Worm (Caenorhabditis elegans): ENCODE results near the gene col-148.

col-148 gene

ce11 chrV:10246443-10246885, 4.9 kb downstream of the col-148 start (continued):
- TF ChIP-seq ztf-7 (tag; optimal IDR thresholded peaks at IDR 0.05), result no peak
- peak; percentile 88 for TF ChIP-seq hlh-30 (tag; optimal IDR thresholded peaks at IDR 0.05; ENCODE audit: insufficient read depth)
- no peak for TF ChIP-seq lir-3 (tag; optimal IDR thresholded peaks at IDR 0.05)
- peak; percentile 87 for TF ChIP-seq fkh-10 (GFP tag; optimal IDR thresholded peaks at IDR 0.05)
- TF ChIP-seq gei-8 (GFP tag; optimal IDR thresholded peaks at IDR 0.05), result no peak
- peak; percentile 53 for TF ChIP-seq rbr-2 (tag; optimal IDR thresholded peaks at IDR 0.05)
- TF ChIP-seq mes-2 (tag; optimal IDR thresholded peaks at IDR 0.05; ENCODE audit: poor library complexity, severe bottlenecking), result peak; percentile 57
- TF ChIP-seq dve-1 (tag; optimal IDR thresholded peaks at IDR 0.05; ENCODE audit: insufficient read depth), result peak; percentile 40
- TF ChIP-seq daf-12 (tag; optimal IDR thresholded peaks at IDR 0.05), result no peak
- no peak for TF ChIP-seq madf-9 (GFP tag; conservative IDR thresholded peaks at IDR 0.05)
- TF ChIP-seq nhr-11 (tag; optimal IDR thresholded peaks at IDR 0.05), result peak; percentile 78
- peak; percentile 40; the same call in 1 of the 2 replicates for TF ChIP-seq ctbp-1 (GFP tag; IDR thresholded peaks at IDR 0.05)
- no peak for TF ChIP-seq zag-1 (tag; optimal IDR thresholded peaks at IDR 0.05)
- no peak for TF ChIP-seq pqm-1 (tag; optimal IDR thresholded peaks at IDR 0.05)
- no peak for TF ChIP-seq lin-13 (GFP tag; optimal IDR thresholded peaks at IDR 0.05)
- TF ChIP-seq lin-15B (tag; optimal IDR thresholded peaks at IDR 0.05), result no peak
- no peak for TF ChIP-seq daf-19 (GFP tag; conservative IDR thresholded peaks at IDR 0.05)
- TF ChIP-seq R02D3.7 (tag; optimal IDR thresholded peaks at IDR 0.05), result no peak
- TF ChIP-seq cey-2 (tag; optimal IDR thresholded peaks at IDR 0.05; ENCODE audit: borderline replicate concordance, insufficient read depth), result no peak
- peak; percentile 42 for TF ChIP-seq unc-130 (GFP tag; optimal IDR thresholded peaks at IDR 0.05)
- TF ChIP-seq arid-1 (GFP tag; conservative IDR thresholded peaks at IDR 0.05), result no peak
- peak; percentile 17 for TF ChIP-seq dpl-1 (GFP tag; optimal IDR thresholded peaks at IDR 0.05)
- TF ChIP-seq nhr-28 (tag; optimal IDR thresholded peaks at IDR 0.05), result peak; percentile 78
- no peak for TF ChIP-seq ZK546.5 (tag; optimal IDR thresholded peaks at IDR 0.05)
- peak; percentile 40 for TF ChIP-seq hlh-11 (tag; optimal IDR thresholded peaks at IDR 0.05)
- TF ChIP-seq ceh-82 (tag; optimal IDR thresholded peaks at IDR 0.05), result no peak
- peak; percentile 57 for TF ChIP-seq mep-1 (tag; optimal IDR thresholded peaks at IDR 0.05)
- TF ChIP-seq lin-29 (GFP tag; IDR thresholded peaks at IDR 0.05), result no peak
- TF ChIP-seq nhr-6 (tag; optimal IDR thresholded peaks at IDR 0.05), result no peak
- 0 out of 2 replicates have a peak, but pooled peaks have one; percentile 23 for TF ChIP-seq ZK337.2 (GFP tag; IDR thresholded peaks at IDR 0.05)
- no peak; the same call in 1 of the 2 replicates for TF ChIP-seq hmg-1.1 (GFP tag; IDR thresholded peaks at IDR 0.05)
- TF ChIP-seq spr-1 (tag; optimal IDR thresholded peaks at IDR 0.05), result no peak
- no peak for TF ChIP-seq unc-39 (tag; optimal IDR thresholded peaks at IDR 0.05)
- no peak for TF ChIP-seq daf-8 (GFP tag; IDR thresholded peaks at IDR 0.05)
- no peak for TF ChIP-seq dmd-8 (GFP tag; IDR thresholded peaks at IDR 0.05)
- TF ChIP-seq madf-5 (GFP tag; IDR thresholded peaks at IDR 0.05), result 0 out of 4 replicates have a peak, but pooled peaks of 1 of the 2 experiments have one; percentile 27

ce11 chrV:10246967-10247366, 5.4 kb downstream of the col-148 start:
- no peak for TF ChIP-seq tra-1 (GFP tag; IDR thresholded peaks at IDR 0.05)
- no peak for TF ChIP-seq snpc-4 (tag; optimal IDR thresholded peaks at IDR 0.05)
- TF ChIP-seq T20F7.1 (GFP tag; optimal IDR thresholded peaks at IDR 0.05), result no peak
- no peak for TF ChIP-seq fos-1 (tag; optimal IDR thresholded peaks at IDR 0.05)
- peak; percentile 21 for TF ChIP-seq rbr-2 (tag; optimal IDR thresholded peaks at IDR 0.05)
- TF ChIP-seq T26A8.4 (GFP tag; IDR thresholded peaks at IDR 0.05), result peak; percentile 33; the same call in 1 of the 2 replicates
- TF ChIP-seq lin-29 (GFP tag; IDR thresholded peaks at IDR 0.05), result no peak
- no peak for TF ChIP-seq ztf-7 (tag; optimal IDR thresholded peaks at IDR 0.05)
- TF ChIP-seq egl-27 (tag; optimal IDR thresholded peaks at IDR 0.05), result no peak
- TF ChIP-seq ZK546.5 (tag; optimal IDR thresholded peaks at IDR 0.05), result no peak
- peak; percentile 85 for TF ChIP-seq madf-9 (GFP tag; conservative IDR thresholded peaks at IDR 0.05)
- peak; percentile 15 for TF ChIP-seq dve-1 (tag; optimal IDR thresholded peaks at IDR 0.05; ENCODE audit: insufficient read depth)
- TF ChIP-seq F10B5.3 (tag; optimal IDR thresholded peaks at IDR 0.05), result no peak
- TF ChIP-seq madf-5 (GFP tag; IDR thresholded peaks at IDR 0.05), result no peak
- no peak for TF ChIP-seq arid-1 (GFP tag; conservative IDR thresholded peaks at IDR 0.05)
- TF ChIP-seq zag-1 (tag; optimal IDR thresholded peaks at IDR 0.05), result no peak
- peak; percentile 31 for TF ChIP-seq dmd-6 (GFP tag; IDR thresholded peaks at IDR 0.05)
- no peak for TF ChIP-seq lin-38 (GFP tag; IDR thresholded peaks at IDR 0.05)
- TF ChIP-seq F26F4.8 (GFP tag; conservative IDR thresholded peaks at IDR 0.05), result no peak
- TF ChIP-seq nhr-42 (GFP tag; IDR thresholded peaks at IDR 0.05), result no peak
- TF ChIP-seq hif-1 (tag; optimal IDR thresholded peaks at IDR 0.05), result peak in 1 of 2 experiments; percentile 68
- TF ChIP-seq Y105C5A.15 (GFP tag; IDR thresholded peaks at IDR 0.05), result no peak
- peak; percentile 1 for TF ChIP-seq ama-1 (optimal IDR thresholded peaks at IDR 0.05)
- TF ChIP-seq D1046.2 (GFP tag; IDR thresholded peaks at IDR 0.05), result no peak

All from whole organism, L4 larva.